Fruit fly (Drosophila melanogaster) whole organism, embryonic: ENCODE data around the gene CG5273.

Experiments
- CG10462 ChIP-seq: fragments of 200-800 bp; sonication (Bioruptor generic); optimal IDR thresholded peaks from 2 replicates; lab custom pipeline; 2016; ENCODE audit warnings: missing biosample characterization, missing genetic modification characterization
- CG11456 ChIP-seq: fragments of 200-800 bp; sonication (Bioruptor generic); IDR thresholded peaks from 3 replicates; pipeline ENCODE4 v1.3.6; 2022; ENCODE audit warnings: missing biosample characterization, missing genetic modification characterization
- CG11696 ChIP-seq: fragments of 200-800 bp; sonication (Bioruptor generic); IDR thresholded peaks from 2 replicates; pipeline ENCODE4 v1.3.6; 2022; ENCODE audit warnings: missing biosample characterization, missing genetic modification characterization
- CG12769 ChIP-seq: fragments of 200-800 bp; sonication (Bioruptor generic); optimal IDR thresholded peaks from 2 replicates; lab custom pipeline; 2019; ENCODE audit warnings: missing biosample characterization, mild to moderate bottlenecking, missing genetic modification characterization, moderate library complexity
- CG13287 ChIP-seq: fragments of 200-800 bp; sonication (Bioruptor generic); IDR thresholded peaks from 2 replicates; pipeline ENCODE4 v1.3.6; 2022; ENCODE audit warnings: missing biosample characterization, missing genetic modification characterization; ENCODE audit not compliant: partially characterized antibody
- CG13296 ChIP-seq: fragments of 200-800 bp; sonication (Bioruptor generic); optimal IDR thresholded peaks from 3 replicates; lab custom pipeline; 2018; ENCODE audit warnings: missing biosample characterization, mild to moderate bottlenecking, missing genetic modification characterization
- CG14710 ChIP-seq: fragments of 200-800 bp; sonication (Bioruptor generic); optimal IDR thresholded peaks from 3 replicates; lab custom pipeline; 2019; ENCODE audit warnings: missing biosample characterization, mild to moderate bottlenecking, missing genetic modification characterization, moderate library complexity
- CG1602 ChIP-seq: fragments of 200-800 bp; sonication (Bioruptor generic); optimal IDR thresholded peaks from 3 replicates; lab custom pipeline; 2016; ENCODE audit warnings: missing biosample characterization, missing genetic modification characterization
- CG1603 ChIP-seq: fragments of 200-800 bp; sonication (Bioruptor generic); optimal IDR thresholded peaks from 2 replicates; lab custom pipeline; 2019; ENCODE audit warnings: missing biosample characterization, mild to moderate bottlenecking, missing genetic modification characterization, moderate library complexity
- CG17359 ChIP-seq: fragments of 200-800 bp; sonication (Bioruptor generic); optimal IDR thresholded peaks from 3 replicates; lab custom pipeline; 2018; ENCODE audit warnings: missing biosample characterization, mild to moderate bottlenecking, missing genetic modification characterization, moderate library complexity
- CG17385 ChIP-seq: fragments of 200-800 bp; sonication (Bioruptor generic); optimal IDR thresholded peaks from 3 replicates; lab custom pipeline; 2018; ENCODE audit warnings: missing biosample characterization, mild to moderate bottlenecking, missing genetic modification characterization
- CG17568 ChIP-seq: fragments of 200-800 bp; sonication (Bioruptor generic); optimal IDR thresholded peaks from 2 replicates; lab custom pipeline; 2018; ENCODE audit warnings: missing biosample characterization, mild to moderate bottlenecking, missing genetic modification characterization, moderate library complexity
- CG2120 ChIP-seq: fragments of 200-800 bp; sonication (Bioruptor generic); optimal IDR thresholded peaks from 3 replicates; lab custom pipeline; 2016; ENCODE audit warnings: missing biosample characterization, missing genetic modification characterization
- CG31388 ChIP-seq: fragments of 200-800 bp; sonication (Bioruptor generic); optimal IDR thresholded peaks from 2 replicates; lab custom pipeline; 2016; ENCODE audit warnings: missing biosample characterization, missing genetic modification characterization
- CG32772 ChIP-seq: fragments of 200-800 bp; sonication (Bioruptor generic); IDR thresholded peaks from 2 replicates; pipeline ENCODE4 v1.3.6; 2022; ENCODE audit warnings: missing biosample characterization, missing genetic modification characterization
- CG33213 ChIP-seq: fragments of 200-800 bp; sonication (Bioruptor generic); optimal IDR thresholded peaks from 3 replicates; lab custom pipeline; 2016; ENCODE audit warnings: missing biosample characterization, missing genetic modification characterization
- CG34224 ChIP-seq: fragments of 200-800 bp; sonication (Bioruptor generic); IDR thresholded peaks from 3 replicates; pipeline ENCODE4 v1.3.6; 2022; ENCODE audit warnings: missing biosample characterization, missing genetic modification characterization; ENCODE audit not compliant: partially characterized antibody
- CG6254 ChIP-seq: fragments of 200-800 bp; sonication (Bioruptor generic); optimal IDR thresholded peaks from 3 replicates; lab custom pipeline; 2017; ENCODE audit warnings: mild to moderate bottlenecking, missing biosample characterization, missing genetic modification reagents, missing genetic modification characterization
- CG7556 ChIP-seq: fragments of 200-800 bp; sonication (Bioruptor generic); optimal IDR thresholded peaks from 2 replicates; lab custom pipeline; 2017; ENCODE audit warnings: missing biosample characterization, mild to moderate bottlenecking, missing genetic modification characterization
- Dref ChIP-seq: fragments of 200-800 bp; sonication (Bioruptor generic); IDR thresholded peaks from 2 replicates; pipeline ENCODE4 v1.3.6; 2022; ENCODE audit warnings: missing biosample characterization, missing genetic modification characterization
- Fer3 ChIP-seq: fragments of 200-800 bp; sonication (Bioruptor generic); optimal IDR thresholded peaks from 2 replicates; lab custom pipeline; 2018; ENCODE audit warnings: missing biosample characterization, mild to moderate bottlenecking, missing genetic modification characterization, moderate library complexity
- HHEX ChIP-seq: fragments of 200-800 bp; sonication (Bioruptor generic); optimal IDR thresholded peaks from 3 replicates; lab custom pipeline; 2017; ENCODE audit warnings: missing biosample characterization, mild to moderate bottlenecking, missing genetic modification characterization, missing genetic modification reagents
- HmgD ChIP-seq: fragments of 200-800 bp; sonication (Bioruptor generic); optimal IDR thresholded peaks from 3 replicates; lab custom pipeline; 2016; ENCODE audit warnings: missing biosample characterization, missing genetic modification characterization
- Hsf ChIP-seq: fragments of 200-800 bp; sonication (Bioruptor generic); optimal IDR thresholded peaks from 3 replicates; lab custom pipeline; 2016; ENCODE audit warnings: missing biosample characterization, missing genetic modification characterization
- MTF-1 ChIP-seq: fragments of 200-800 bp; sonication (Bioruptor generic); optimal IDR thresholded peaks from 2 replicates; lab custom pipeline; 2018; ENCODE audit warnings: missing biosample characterization, mild to moderate bottlenecking, missing genetic modification characterization, borderline replicate concordance
- Mad ChIP-seq: fragments of 200-800 bp; sonication (Bioruptor generic); optimal IDR thresholded peaks from 2 replicates; lab custom pipeline; 2016; ENCODE audit warnings: missing biosample characterization, missing genetic modification characterization
- Max ChIP-seq: fragments of 200-800 bp; sonication (Bioruptor generic); optimal IDR thresholded peaks from 2 replicates; lab custom pipeline; 2016; ENCODE audit warnings: missing biosample characterization, mild to moderate bottlenecking, missing genetic modification characterization
- NK7.1 ChIP-seq: fragments of 200-800 bp; sonication (Bioruptor generic); optimal IDR thresholded peaks from 3 replicates; lab custom pipeline; 2016; ENCODE audit warnings: missing biosample characterization, missing genetic modification characterization
- Opbp ChIP-seq: fragments of 200-800 bp; sonication (Bioruptor generic); IDR thresholded peaks from 3 replicates; pipeline ENCODE4 v1.3.6; 2022; ENCODE audit warnings: missing biosample characterization, missing genetic modification characterization; ENCODE audit not compliant: partially characterized antibody
- Sry-δ ChIP-seq: fragments of 200-800 bp; sonication (Bioruptor generic); optimal IDR thresholded peaks from 2 replicates; lab custom pipeline; 2016; ENCODE audit warnings: missing biosample characterization, missing genetic modification characterization
- Ssrp ChIP-seq: fragments of 200-800 bp; sonication (Bioruptor generic); optimal IDR thresholded peaks from 2 replicates; lab custom pipeline; 2018; ENCODE audit warnings: missing biosample characterization, mild to moderate bottlenecking, missing genetic modification characterization, moderate library complexity
- TFAM ChIP-seq: fragments of 200-800 bp; sonication (Bioruptor generic); optimal IDR thresholded peaks from 2 replicates; lab custom pipeline; 2017; ENCODE audit warnings: missing biosample characterization, missing genetic modification characterization, inconsistent platforms
- bab2 ChIP-seq: fragments of 200-800 bp; sonication (Bioruptor generic); optimal IDR thresholded peaks from 2 replicates; lab custom pipeline; 2016; ENCODE audit warnings: missing biosample characterization, missing genetic modification characterization
- bbx ChIP-seq: fragments of 200-800 bp; sonication (Bioruptor generic); IDR thresholded peaks from 2 replicates; pipeline ENCODE4 v1.3.6; 2022; ENCODE audit warnings: missing biosample characterization, missing genetic modification characterization; ENCODE audit not compliant: partially characterized antibody
- cwo ChIP-seq: fragments of 200-800 bp; sonication (Bioruptor generic); optimal IDR thresholded peaks from 3 replicates; lab custom pipeline; 2017; ENCODE audit warnings: missing biosample characterization, missing genetic modification characterization, mild to moderate bottlenecking, moderate library complexity, missing genetic modification reagents
- dpn ChIP-seq, 2 experiments: fragments of 200-800 bp; sonication (Bioruptor generic); optimal IDR thresholded peaks; 3 replicates each; lab custom pipeline; 2016; ENCODE audit warnings: missing biosample characterization in 2 of 2, missing genetic modification characterization in 2 of 2
- fd64A ChIP-seq: fragments of 200-800 bp; sonication (Bioruptor generic); optimal IDR thresholded peaks from 3 replicates; lab custom pipeline; 2018; ENCODE audit warnings: missing biosample characterization, mild to moderate bottlenecking, missing genetic modification characterization
- fd96Cb ChIP-seq: fragments of 200-800 bp; sonication (Bioruptor generic); optimal IDR thresholded peaks from 2 replicates; lab custom pipeline; 2018; ENCODE audit warnings: missing biosample characterization, mild to moderate bottlenecking, missing genetic modification characterization, moderate library complexity
- gfzf ChIP-seq: fragments of 200-800 bp; sonication (Bioruptor generic); optimal IDR thresholded peaks from 2 replicates; lab custom pipeline; 2016; ENCODE audit warnings: missing biosample characterization, mild to moderate bottlenecking, missing genetic modification characterization, moderate library complexity
- gsb ChIP-seq: fragments of 200-800 bp; sonication (Bioruptor generic); IDR thresholded peaks from 2 replicates; pipeline ENCODE4 v1.3.6; 2022; ENCODE audit warnings: missing biosample characterization, missing genetic modification characterization
- inv ChIP-seq: fragments of 200-800 bp; sonication (Bioruptor generic); IDR thresholded peaks from 2 replicates; pipeline ENCODE4 v1.3.6; 2022; ENCODE audit warnings: missing biosample characterization, missing genetic modification characterization; ENCODE audit not compliant: partially characterized antibody
- lola ChIP-seq, 3 experiments: fragments of >200 bp in 2 of 3; fragments of 200-800 bp in 1 of 3; sonication (Bioruptor generic) in 1 of 3; optimal IDR thresholded peaks; 2 replicates each; lab custom pipeline; 2017 to 2019; ENCODE audit warnings: missing biosample characterization in 3 of 3, missing genetic modification characterization in 3 of 3, mild to moderate bottlenecking in 1 of 3, moderate library complexity in 1 of 3
- lov ChIP-seq, 2 experiments: fragments of 200-800 bp in 1 of 2; fragments of >200 bp in 1 of 2; sonication (Bioruptor generic) in 1 of 2; IDR thresholded peaks in 1 of 2; optimal IDR thresholded peaks in 1 of 2; 2 replicates in 1 of 2; 3 replicates in 1 of 2; pipeline versions ENCODE4 v1.3.6 to Lab custom; 2017 to 2022; ENCODE audit warnings: missing biosample characterization in 1 of 2, missing genetic modification characterization in 1 of 2
- pzg ChIP-seq: fragments of 200-800 bp; sonication (Bioruptor generic); optimal IDR thresholded peaks from 3 replicates; lab custom pipeline; 2018; ENCODE audit warnings: missing biosample characterization, mild to moderate bottlenecking, missing genetic modification characterization, moderate library complexity
- sob ChIP-seq: fragments of 200-800 bp; sonication (Bioruptor generic); IDR thresholded peaks from 2 replicates; pipeline ENCODE4 v1.3.6; 2022; ENCODE audit warnings: missing biosample characterization, missing genetic modification characterization
- stwl ChIP-seq: fragments of 200-800 bp; sonication (Bioruptor generic); optimal IDR thresholded peaks from 3 replicates; lab custom pipeline; 2018; ENCODE audit warnings: missing biosample characterization, mild to moderate bottlenecking, missing genetic modification characterization, moderate library complexity
- wek ChIP-seq: fragments of 200-800 bp; sonication (Bioruptor generic); optimal IDR thresholded peaks from 3 replicates; lab custom pipeline; 2018; ENCODE audit warnings: missing biosample characterization, mild to moderate bottlenecking, missing genetic modification characterization, moderate library complexity
- zen2 ChIP-seq: fragments of 200-800 bp; sonication (Bioruptor generic); IDR thresholded peaks from 3 replicates; pipeline ENCODE4 v1.3.6; 2022; ENCODE audit warnings: missing biosample characterization, missing genetic modification characterization; ENCODE audit not compliant: partially characterized antibody
- zfh1 ChIP-seq: fragments of 200-800 bp; sonication (Bioruptor generic); IDR thresholded peaks from 3 replicates; pipeline ENCODE4 v1.3.6; 2022; ENCODE audit warnings: missing biosample characterization, missing genetic modification characterization

CG5273 gene

dm6 chrX:784456-784855 lies 25.1 kb downstream of the CG5273 start, which contains the start of gene tw (continued):
- peak; percentile 1 for TF ChIP-seq CG14710 (tag; lab: Kevin White, UChicago)
- TF ChIP-seq NK7.1 (GFP tag; lab: Kevin White, UChicago), result no peak
- no peak for TF ChIP-seq fd64A (GFP tag; lab: Kevin White, UChicago)
- TF ChIP-seq Opbp, result peak; percentile 33; the same call in 1 of the 3 replicates
- no peak for TF ChIP-seq CG31388
- TF ChIP-seq HHEX (GFP tag; lab: Kevin White, UChicago), result no peak
- TF ChIP-seq CG32772 (GFP tag; lab: Robert Waterston, UW), result no peak
- no peak for TF ChIP-seq CG11456 (GFP tag; lab: Robert Waterston, UW)
- TF ChIP-seq CG17385 (GFP tag; lab: Kevin White, UChicago), result no peak
- peak; percentile 72 for TF ChIP-seq bbx (GFP tag; lab: Robert Waterston, UW)
- no peak for TF ChIP-seq bab2 (GFP tag; lab: Kevin White, UChicago)
- peak; percentile 42 for TF ChIP-seq CG1603 (tag; lab: Kevin White, UChicago)
- TF ChIP-seq zen2 (GFP tag; lab: Robert Waterston, UW), result peak; percentile 20; the same call in 1 of the 3 replicates
- no peak for TF ChIP-seq CG33213 (GFP tag; lab: Kevin White, UChicago)
- TF ChIP-seq CG13296 (GFP tag; lab: Kevin White, UChicago), result no peak
- TF ChIP-seq zfh1 (GFP tag; lab: Robert Waterston, UW), result no peak
- peak; percentile 24 for TF ChIP-seq stwl
- no peak for TF ChIP-seq CG11696 (GFP tag; lab: Robert Waterston, UW)
- no peak for TF ChIP-seq CG17359
- no peak for TF ChIP-seq CG17568 (GFP tag; lab: Kevin White, UChicago)
- no peak for TF ChIP-seq dpn (GFP tag; optimal IDR thresholded peaks at IDR 0.05; lab: Kevin White, UChicago)
- no peak for TF ChIP-seq Hsf
- TF ChIP-seq pzg, result peak; percentile 22
- TF ChIP-seq Fer3 (tag; lab: Kevin White, UChicago), result no peak
- 0 out of 2 replicates have a peak, but pooled peaks have one; percentile 14 for TF ChIP-seq sob (GFP tag; lab: Robert Waterston, UW)
- 0 out of 2 replicates have a peak, but pooled peaks have one; percentile 6 for TF ChIP-seq inv
- no peak for TF ChIP-seq CG7556 (GFP tag; lab: Kevin White, UChicago)
- peak; percentile 4 for TF ChIP-seq gfzf (GFP tag; lab: Kevin White, UChicago)
- TF ChIP-seq CG6254 (GFP tag; lab: Kevin White, UChicago), result no peak
- peak; percentile 62 for TF ChIP-seq CG13287 (GFP tag; lab: Robert Waterston, UW)
- TF ChIP-seq Ssrp (tag; lab: Kevin White, UChicago), result no peak
- no peak for TF ChIP-seq Max (GFP tag; lab: Kevin White, UChicago)
- TF ChIP-seq CG2120, result no peak
- TF ChIP-seq CG12769 (tag; lab: Kevin White, UChicago), result peak; percentile 79
- no peak for TF ChIP-seq CG10462 (GFP tag; lab: Kevin White, UChicago)
- TF ChIP-seq gsb (GFP tag; lab: Robert Waterston, UW), result no peak
- no peak for TF ChIP-seq HmgD (GFP tag; lab: Kevin White, UChicago)
- peak; percentile 61 for TF ChIP-seq Dref (GFP tag; lab: Robert Waterston, UW)
- no peak for TF ChIP-seq fd96Cb (tag; lab: Kevin White, UChicago)
- peak; percentile 27; the same call in 1 of the 3 replicates for TF ChIP-seq CG34224
- peak; percentile 7 for TF ChIP-seq Sry-δ (GFP tag; lab: Kevin White, UChicago)
- TF ChIP-seq CG1602, result no peak
- TF ChIP-seq wek (GFP tag; lab: Kevin White, UChicago), result no peak
- TF ChIP-seq cwo (GFP tag; lab: Kevin White, UChicago), result no peak
- no peak for TF ChIP-seq lov (optimal IDR thresholded peaks at IDR 0.05; lab: Kevin White, UChicago)
- TF ChIP-seq lov (GFP tag; IDR thresholded peaks at IDR 0.05; lab: Robert Waterston, UW), result no peak
- TF ChIP-seq lola (GFP tag; optimal IDR thresholded peaks at IDR 0.05; lab: Kevin White, UChicago), result no peak
- no peak for TF ChIP-seq Mad (GFP tag; lab: Kevin White, UChicago)
- TF ChIP-seq TFAM, result no peak
- no peak for TF ChIP-seq MTF-1
